Fruit fly (Drosophila melanogaster): ENCODE measurements around the gene CG14805.

dm6 chrX:1927473-1928306 lies 50.6 kb downstream of the CG14805 start, which contains the start of gene CG11596:
- TF ChIP-seq h (GFP tag; optimal IDR thresholded peaks at IDR 0.05) (peak; percentile 75), pan (optimal IDR thresholded peaks at IDR 0.05) (no peak)

All from whole organism, wandering third instar larva.